Fruit fly (Drosophila melanogaster): ENCODE results near the gene Hsp26.

DNA sequence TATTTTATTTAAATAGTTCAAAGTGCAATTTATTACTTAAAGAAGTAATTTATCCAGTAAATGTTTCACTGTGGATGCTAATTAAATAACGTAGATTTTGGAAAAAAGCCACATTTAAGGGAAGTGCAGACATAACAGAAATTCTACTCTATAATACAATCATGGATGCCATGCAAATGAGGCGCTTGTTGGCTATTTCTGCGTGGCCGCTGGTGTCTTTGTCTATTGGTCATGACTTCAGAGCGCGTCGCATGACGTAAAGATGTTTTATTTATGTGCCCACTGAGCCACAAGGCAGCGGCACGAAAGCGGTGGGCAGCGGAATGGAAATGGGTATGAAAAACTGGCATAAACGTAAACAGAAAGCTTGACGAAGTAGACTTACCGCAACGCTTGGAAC lies 48.6 kb upstream of the Hsp26 start:
- no peak for TF ChIP-seq h (optimal IDR thresholded peaks at IDR 0.05)
- TF ChIP-seq insv (optimal IDR thresholded peaks at IDR 0.05) = no peak
- TF ChIP-seq Myc (optimal IDR thresholded peaks at IDR 0.05) = no peak

Data from Kc167 (cell line).